Worm (Caenorhabditis elegans) whole organism, L1 larva: Measurements from ENCODE around the gene mam-5.

ENCODE experiments used
- blmp-1 ChIP-seq: fragments of 150-350 bp; optimal IDR thresholded peaks from 2 replicates; lab custom pipeline; 2014; ENCODE audit warnings: missing biosample characterization, missing genetic modification characterization
- tbx-2 ChIP-seq: sonication (generic microtip); optimal IDR thresholded peaks from 2 replicates; lab custom pipeline; 2016; ENCODE audit warnings: missing genetic modification characterization, missing compliant biosample characterization

ce11 chrV:9909624-9910023 is 42.9 kb upstream of the mam-5 start:
- TF ChIP-seq blmp-1 (no peak), tbx-2 (tag; lab: Kevin White, UChicago) (no peak)
